Fruit fly (Drosophila melanogaster) whole organism: Measurements from ENCODE around the gene tweek.
A peak's percentile ranks its signal among the peaks of the same experiment; 100 is the strongest.

ENCODE experiments used
- CG8478 ChIP-seq: fragments of >200 bp; optimal IDR thresholded peaks from 2 replicates; lab custom pipeline; 2018; ENCODE audit warnings: inconsistent platforms
- Dll ChIP-seq: fragments of >200 bp; optimal IDR thresholded peaks from 2 replicates; lab custom pipeline; 2017
- EcR ChIP-seq, 2 experiments: fragments of >200 bp; optimal IDR thresholded peaks; 2 replicates each; lab custom pipeline; 2017; ENCODE audit warnings: missing biosample characterization in 2 of 2, missing genetic modification characterization in 2 of 2, missing genetic modification reagents in 2 of 2
- pan ChIP-seq: fragments of >200 bp; optimal IDR thresholded peaks from 2 replicates; lab custom pipeline; 2017
- psq ChIP-seq: fragments of >200 bp; optimal IDR thresholded peaks from 2 replicates; lab custom pipeline; 2017
- usp ChIP-seq: fragments of >200 bp; optimal IDR thresholded peaks from 2 replicates; lab custom pipeline; 2017; ENCODE audit warnings: missing biosample characterization, missing genetic modification characterization, mixed read lengths

Gene tweek

dm6 chr2L:16857665-16858064 is 30.6 kb upstream of the tweek start:
- no peak for TF ChIP-seq EcR (GFP tag; optimal IDR thresholded peaks at IDR 0.05; lab: Kevin White, UChicago)

dm6 chr2L:16858466-16859007 is 29.8 kb upstream of the tweek start, which contains the start of gene CG31809:
CG31809 (minus strand) TSS chr2L:16858714.
- peak; percentile 40 for TF ChIP-seq pan
- no peak for TF ChIP-seq usp (GFP tag; lab: Kevin White, UChicago)

- TF ChIP-seq EcR (GFP tag; optimal IDR thresholded peaks at IDR 0.05; lab: Kevin White, UChicago) (no peak), pan (peak; percentile 57)
Measured at dm6 chr2L:16859103-16859502, 29.2 kb upstream of the tweek start.

- TF ChIP-seq CG8478: no peak
- TF ChIP-seq psq (lab: Kevin White, UChicago): no peak
- no peak for TF ChIP-seq EcR (GFP tag; optimal IDR thresholded peaks at IDR 0.05; lab: Kevin White, UChicago)
- no peak for TF ChIP-seq pan
- TF ChIP-seq Dll (lab: Kevin White, UChicago): no peak
- TF ChIP-seq usp (GFP tag; lab: Kevin White, UChicago): no peak
Measured at dm6 chr2L:16859566-16859965, 28.7 kb upstream of the tweek start.

dm6 chr2L:16861126-16861525 is 27.2 kb upstream of the tweek start, which contains the start of gene CG6012:
CG6012 (minus strand) TSS chr2L:16861489.
- TF ChIP-seq usp (GFP tag; lab: Kevin White, UChicago): no peak
- TF ChIP-seq Dll (lab: Kevin White, UChicago): no peak
- TF ChIP-seq pan: no peak
- TF ChIP-seq EcR (GFP tag; optimal IDR thresholded peaks at IDR 0.05; lab: Kevin White, UChicago): no peak
- TF ChIP-seq CG8478: no peak
- TF ChIP-seq psq (lab: Kevin White, UChicago): no peak

dm6 chr2L:16862526-16862925 is 25.8 kb upstream of the tweek start:
- TF ChIP-seq psq (lab: Kevin White, UChicago) (no peak), pan (no peak), EcR (GFP tag; optimal IDR thresholded peaks at IDR 0.05; lab: Kevin White, UChicago) (no peak), CG8478 (no peak), Dll (lab: Kevin White, UChicago) (no peak), usp (GFP tag; lab: Kevin White, UChicago) (no peak)

dm6 chr2L:16868897-16869324 is 19.4 kb upstream of the tweek start:
- no peak for TF ChIP-seq psq (lab: Kevin White, UChicago)
- no peak for TF ChIP-seq Dll (lab: Kevin White, UChicago)
- no peak for TF ChIP-seq usp (GFP tag; lab: Kevin White, UChicago)
- TF ChIP-seq CG8478: no peak
- TF ChIP-seq EcR (GFP tag; optimal IDR thresholded peaks at IDR 0.05; lab: Kevin White, UChicago): no peak
- no peak for TF ChIP-seq pan

- TF ChIP-seq Dll (lab: Kevin White, UChicago) (no peak), EcR (GFP tag; optimal IDR thresholded peaks at IDR 0.05; lab: Kevin White, UChicago) (no peak), CG8478 (no peak), pan (no peak), usp (GFP tag; lab: Kevin White, UChicago) (no peak), psq (lab: Kevin White, UChicago) (no peak)
Measured at dm6 chr2L:16874924-16875323, 13.4 kb upstream of the tweek start.

dm6 chr2L:16876555-16876954 is 11.7 kb upstream of the tweek start:
- TF ChIP-seq psq (lab: Kevin White, UChicago) (no peak), EcR (GFP tag; optimal IDR thresholded peaks at IDR 0.05; lab: Kevin White, UChicago) (no peak), Dll (lab: Kevin White, UChicago) (no peak), pan (no peak), usp (GFP tag; lab: Kevin White, UChicago) (no peak), CG8478 (no peak)

dm6 chr2L:16877678-16878077 is 10.6 kb upstream of the tweek start:
- no peak for TF ChIP-seq usp (GFP tag; lab: Kevin White, UChicago)
- TF ChIP-seq CG8478: no peak
- no peak for TF ChIP-seq EcR (GFP tag; optimal IDR thresholded peaks at IDR 0.05; lab: Kevin White, UChicago)
- no peak for TF ChIP-seq psq (lab: Kevin White, UChicago)
- no peak for TF ChIP-seq pan
- TF ChIP-seq Dll (lab: Kevin White, UChicago): no peak

- no peak for TF ChIP-seq pan
- TF ChIP-seq psq (lab: Kevin White, UChicago): no peak
- TF ChIP-seq EcR (GFP tag; optimal IDR thresholded peaks at IDR 0.05; lab: Kevin White, UChicago): no peak
- no peak for TF ChIP-seq usp (GFP tag; lab: Kevin White, UChicago)
Measured at dm6 chr2L:16879288-16879687, 9.0 kb upstream of the tweek start, which contains the start of the genes CG32832, CG31743 and CG34313. CG32832 (minus strand) TSS chr2L:16879290. CG31743 (plus strand) TSS chr2L:16879517. CG34313 (plus strand) TSS chr2L:16879517.

dm6 chr2L:16880930-16881329 is 7.4 kb upstream of the tweek start:
- TF ChIP-seq Dll (lab: Kevin White, UChicago) (no peak), EcR (GFP tag; optimal IDR thresholded peaks at IDR 0.05; lab: Kevin White, UChicago) (no peak), psq (lab: Kevin White, UChicago) (no peak), usp (GFP tag; lab: Kevin White, UChicago) (no peak), CG8478 (no peak), pan (no peak)

- TF ChIP-seq psq (lab: Kevin White, UChicago) (no peak), CG8478 (no peak), EcR (GFP tag; optimal IDR thresholded peaks at IDR 0.05; lab: Kevin White, UChicago) (no peak), usp (GFP tag; lab: Kevin White, UChicago) (no peak), pan (no peak), Dll (lab: Kevin White, UChicago) (no peak)
Measured at dm6 chr2L:16882372-16882771, 5.9 kb upstream of the tweek start.
